Fruit fly (Drosophila melanogaster) whole organism, embryonic: ENCODE measurements around the gene Etfb.

ENCODE experiments used
- Antp ChIP-seq: fragments of 200-800 bp; sonication (Bioruptor generic); optimal IDR thresholded peaks from 3 replicates; lab custom pipeline; 2016; ENCODE audit warnings: missing biosample characterization, missing genetic modification characterization
- BtbVII ChIP-seq: fragments of 200-800 bp; sonication (Bioruptor generic); optimal IDR thresholded peaks from 3 replicates; lab custom pipeline; 2017; ENCODE audit warnings: missing biosample characterization, mild to moderate bottlenecking, missing genetic modification characterization
- CG10274 ChIP-seq: fragments of 200-800 bp; sonication (Bioruptor generic); optimal IDR thresholded peaks from 3 replicates; lab custom pipeline; 2017; ENCODE audit warnings: missing biosample characterization, mild to moderate bottlenecking, missing genetic modification characterization
- CG10321 ChIP-seq: fragments of 200-800 bp; sonication (Bioruptor generic); IDR thresholded peaks from 2 replicates; pipeline ENCODE4 v1.3.6; 2022; ENCODE audit warnings: missing biosample characterization, missing genetic modification characterization
- CG13287 ChIP-seq: fragments of 200-800 bp; sonication (Bioruptor generic); IDR thresholded peaks from 2 replicates; pipeline ENCODE4 v1.3.6; 2022; ENCODE audit warnings: missing biosample characterization, missing genetic modification characterization; ENCODE audit not compliant: partially characterized antibody
- CG13775 ChIP-seq: fragments of 200-800 bp; sonication (Bioruptor generic); optimal IDR thresholded peaks from 3 replicates; lab custom pipeline; 2017; ENCODE audit warnings: missing biosample characterization, mild to moderate bottlenecking, missing genetic modification characterization
- CG14965 ChIP-seq: fragments of 200-800 bp; sonication (Bioruptor generic); optimal IDR thresholded peaks from 2 replicates; lab custom pipeline; 2016; ENCODE audit warnings: missing biosample characterization, missing genetic modification characterization, borderline replicate concordance
- CG16815 ChIP-seq: fragments of 200-800 bp; sonication (Bioruptor generic); optimal IDR thresholded peaks from 3 replicates; lab custom pipeline; 2017; ENCODE audit warnings: missing biosample characterization, mild to moderate bottlenecking, missing genetic modification characterization
- CG16863 ChIP-seq: fragments of 200-800 bp; sonication (Bioruptor generic); optimal IDR thresholded peaks from 3 replicates; lab custom pipeline; 2016; ENCODE audit warnings: missing biosample characterization, missing genetic modification characterization
- CG18011 ChIP-seq: fragments of 200-800 bp; sonication (Bioruptor generic); optimal IDR thresholded peaks from 2 replicates; lab custom pipeline; 2017; ENCODE audit warnings: missing biosample characterization, missing genetic modification characterization, mild to moderate bottlenecking, moderate library complexity, missing genotype
- CG2678 ChIP-seq: fragments of 200-800 bp; sonication (Bioruptor generic); optimal IDR thresholded peaks from 3 replicates; lab custom pipeline; 2019; ENCODE audit warnings: missing biosample characterization, mild to moderate bottlenecking, missing genetic modification characterization, moderate library complexity
- CG31224 ChIP-seq: fragments of 200-800 bp; sonication (Bioruptor generic); IDR thresholded peaks from 2 replicates; pipeline ENCODE4 v1.3.6; 2022; ENCODE audit warnings: missing biosample characterization, missing genetic modification characterization
- CG3281 ChIP-seq: fragments of 200-800 bp; sonication (Bioruptor generic); optimal IDR thresholded peaks from 3 replicates; lab custom pipeline; 2017; ENCODE audit warnings: missing biosample characterization, mild to moderate bottlenecking, missing genetic modification characterization
- CG34224 ChIP-seq: fragments of 200-800 bp; sonication (Bioruptor generic); IDR thresholded peaks from 3 replicates; pipeline ENCODE4 v1.3.6; 2022; ENCODE audit warnings: missing biosample characterization, missing genetic modification characterization; ENCODE audit not compliant: partially characterized antibody
- CG3847 ChIP-seq: fragments of 200-800 bp; sonication (Bioruptor generic); IDR thresholded peaks from 2 replicates; pipeline ENCODE4 v1.3.6; 2022; ENCODE audit warnings: missing biosample characterization, missing genetic modification characterization
- CG7745 ChIP-seq: fragments of 200-800 bp; sonication (Bioruptor generic); optimal IDR thresholded peaks from 2 replicates; lab custom pipeline; 2018; ENCODE audit warnings: missing biosample characterization, mild to moderate bottlenecking, missing genetic modification characterization, moderate library complexity
- CG9437 ChIP-seq: fragments of 200-800 bp; sonication (Bioruptor generic); optimal IDR thresholded peaks from 2 replicates; lab custom pipeline; 2018; ENCODE audit warnings: missing biosample characterization, mild to moderate bottlenecking, missing genetic modification characterization
- CG9876 ChIP-seq: fragments of 200-800 bp; sonication (Bioruptor generic); optimal IDR thresholded peaks from 2 replicates; lab custom pipeline; 2016; ENCODE audit warnings: missing biosample characterization, missing genetic modification characterization
- CkIIα-i1 ChIP-seq: fragments of 200-800 bp; sonication (Bioruptor generic); IDR thresholded peaks from 2 replicates; pipeline ENCODE4 v1.3.6; 2022; ENCODE audit warnings: missing biosample characterization, missing genetic modification characterization
- Elba2 ChIP-seq: fragments of 200-800 bp; sonication (Bioruptor generic); optimal IDR thresholded peaks from 3 replicates; lab custom pipeline; 2016; ENCODE audit warnings: missing biosample characterization, missing genetic modification characterization
- Hmx ChIP-seq: fragments of 200-800 bp; sonication (Bioruptor generic); optimal IDR thresholded peaks from 2 replicates; lab custom pipeline; 2016; ENCODE audit warnings: missing biosample characterization, missing genetic modification characterization
- Hr78 ChIP-seq, 2 experiments: fragments of 200-800 bp in 1 of 2; fragments of >200 bp in 1 of 2; sonication (Bioruptor generic) in 1 of 2; optimal IDR thresholded peaks; 2 replicates each; lab custom pipeline; 2017 to 2019; ENCODE audit warnings: missing biosample characterization in 2 of 2, missing genetic modification characterization in 2 of 2, mild to moderate bottlenecking in 1 of 2, moderate library complexity in 1 of 2
- Kr ChIP-seq: fragments of 200-800 bp; sonication (Bioruptor generic); optimal IDR thresholded peaks from 2 replicates; lab custom pipeline; 2017; ENCODE audit warnings: missing biosample characterization, mild to moderate bottlenecking, missing genetic modification characterization
- NC2α ChIP-seq: fragments of 200-800 bp; sonication (Bioruptor generic); optimal IDR thresholded peaks from 2 replicates; lab custom pipeline; 2016; ENCODE audit warnings: missing biosample characterization, missing genetic modification characterization
- PHDP ChIP-seq: fragments of 200-800 bp; sonication (Bioruptor generic); optimal IDR thresholded peaks from 3 replicates; lab custom pipeline; 2018; ENCODE audit warnings: missing biosample characterization, mild to moderate bottlenecking, missing genetic modification characterization, moderate library complexity
- Ravus ChIP-seq: fragments of 200-800 bp; sonication (Bioruptor generic); IDR thresholded peaks from 2 replicates; pipeline ENCODE4 v1.3.6; 2022; ENCODE audit warnings: missing biosample characterization, missing genetic modification characterization
- Sry-δ ChIP-seq: fragments of 200-800 bp; sonication (Bioruptor generic); optimal IDR thresholded peaks from 2 replicates; lab custom pipeline; 2016; ENCODE audit warnings: missing biosample characterization, missing genetic modification characterization
- Xrp1 ChIP-seq: fragments of 200-800 bp; sonication (Bioruptor generic); IDR thresholded peaks from 2 replicates; pipeline ENCODE4 v1.3.6; 2022; ENCODE audit warnings: missing biosample characterization, missing genetic modification characterization
- br ChIP-seq: fragments of >200 bp; optimal IDR thresholded peaks from 2 replicates; lab custom pipeline; 2017
- chinmo ChIP-seq: fragments of 200-800 bp; sonication (Bioruptor generic); IDR thresholded peaks from 4 replicates; pipeline ENCODE4 v1.3.6; 2022; ENCODE audit warnings: missing biosample characterization, missing genetic modification characterization; ENCODE audit not compliant: partially characterized antibody
- ci ChIP-seq: fragments of 200-800 bp; sonication (Bioruptor generic); IDR thresholded peaks from 3 replicates; pipeline ENCODE4 v1.3.6; 2022; ENCODE audit warnings: missing biosample characterization, missing genetic modification characterization
- eve ChIP-seq, 2 experiments: fragments of >200 bp; optimal IDR thresholded peaks; 2 replicates each; lab custom pipeline; 2017; ENCODE audit warnings: missing biosample characterization in 2 of 2, missing genetic modification characterization in 2 of 2
- exex ChIP-seq: fragments of 200-800 bp; sonication (Bioruptor generic); optimal IDR thresholded peaks from 4 replicates; lab custom pipeline; 2018; ENCODE audit warnings: missing biosample characterization, mild to moderate bottlenecking, missing genetic modification characterization, moderate library complexity
- fd64A ChIP-seq: fragments of 200-800 bp; sonication (Bioruptor generic); optimal IDR thresholded peaks from 3 replicates; lab custom pipeline; 2018; ENCODE audit warnings: missing biosample characterization, mild to moderate bottlenecking, missing genetic modification characterization
- gem ChIP-seq: fragments of 200-800 bp; sonication (Bioruptor generic); optimal IDR thresholded peaks from 2 replicates; lab custom pipeline; 2019; ENCODE audit warnings: missing biosample characterization, mild to moderate bottlenecking, missing genetic modification characterization, moderate library complexity
- gro ChIP-seq: fragments of 200-800 bp; sonication (Bioruptor generic); optimal IDR thresholded peaks from 2 replicates; lab custom pipeline; 2016; ENCODE audit warnings: missing biosample characterization, missing genetic modification characterization
- hbn ChIP-seq: fragments of 200-800 bp; sonication (Bioruptor generic); IDR thresholded peaks from 2 replicates; pipeline ENCODE4 v1.3.6; 2022; ENCODE audit warnings: missing biosample characterization, missing genetic modification characterization; ENCODE audit not compliant: partially characterized antibody
- klu ChIP-seq: fragments of 200-800 bp; sonication (Bioruptor generic); IDR thresholded peaks from 2 replicates; pipeline ENCODE4 v1.3.6; 2022; ENCODE audit warnings: missing biosample characterization, missing genetic modification characterization
- knrl ChIP-seq: fragments of 200-800 bp; sonication (Bioruptor generic); IDR thresholded peaks from 3 replicates; pipeline ENCODE4 v1.3.6; 2022; ENCODE audit warnings: missing biosample characterization, missing genetic modification characterization; ENCODE audit not compliant: partially characterized antibody
- lola ChIP-seq, 3 experiments: fragments of >200 bp in 2 of 3; fragments of 200-800 bp in 1 of 3; sonication (Bioruptor generic) in 1 of 3; optimal IDR thresholded peaks; 2 replicates each; lab custom pipeline; 2017 to 2019; ENCODE audit warnings: missing biosample characterization in 3 of 3, missing genetic modification characterization in 3 of 3, mild to moderate bottlenecking in 1 of 3, moderate library complexity in 1 of 3
- nmo ChIP-seq: fragments of 200-800 bp; sonication (Bioruptor generic); optimal IDR thresholded peaks from 2 replicates; lab custom pipeline; 2018; ENCODE audit warnings: missing biosample characterization, mild to moderate bottlenecking, missing genetic modification characterization, moderate library complexity
- phol ChIP-seq: fragments of 200-800 bp; sonication (Bioruptor generic); optimal IDR thresholded peaks from 3 replicates; lab custom pipeline; 2018; ENCODE audit warnings: missing biosample characterization, mild to moderate bottlenecking, missing genetic modification characterization, moderate library complexity
- psq ChIP-seq: fragments of 200-800 bp; sonication (Bioruptor generic); optimal IDR thresholded peaks from 2 replicates; lab custom pipeline; 2017; ENCODE audit warnings: missing biosample characterization, missing genetic modification characterization
- sna ChIP-seq: fragments of 200-800 bp; sonication (Bioruptor generic); IDR thresholded peaks from 2 replicates; pipeline ENCODE4 v1.3.6; 2022; ENCODE audit warnings: missing biosample characterization, missing genetic modification characterization; ENCODE audit not compliant: partially characterized antibody
- trh ChIP-seq: fragments of 200-800 bp; sonication (Bioruptor generic); optimal IDR thresholded peaks from 2 replicates; lab custom pipeline; 2016; ENCODE audit warnings: missing biosample characterization, missing genetic modification characterization
- twi ChIP-seq: fragments of 200-800 bp; optimal IDR thresholded peaks from 2 replicates; lab custom pipeline; 2019; ENCODE audit warnings: missing biosample characterization, mild to moderate bottlenecking, missing genetic modification characterization, moderate library complexity
- wdn ChIP-seq: fragments of 200-800 bp; sonication (Bioruptor generic); IDR thresholded peaks from 2 replicates; pipeline ENCODE4 v1.3.6; 2022; ENCODE audit warnings: missing biosample characterization, missing genetic modification characterization
- wor ChIP-seq: fragments of 200-800 bp; sonication (Bioruptor generic); IDR thresholded peaks from 2 replicates; pipeline ENCODE4 v1.3.6; 2022; ENCODE audit warnings: missing biosample characterization, missing genetic modification characterization
- zen2 ChIP-seq: fragments of 200-800 bp; sonication (Bioruptor generic); IDR thresholded peaks from 3 replicates; pipeline ENCODE4 v1.3.6; 2022; ENCODE audit warnings: missing biosample characterization, missing genetic modification characterization; ENCODE audit not compliant: partially characterized antibody

Gene Etfb

DNA sequence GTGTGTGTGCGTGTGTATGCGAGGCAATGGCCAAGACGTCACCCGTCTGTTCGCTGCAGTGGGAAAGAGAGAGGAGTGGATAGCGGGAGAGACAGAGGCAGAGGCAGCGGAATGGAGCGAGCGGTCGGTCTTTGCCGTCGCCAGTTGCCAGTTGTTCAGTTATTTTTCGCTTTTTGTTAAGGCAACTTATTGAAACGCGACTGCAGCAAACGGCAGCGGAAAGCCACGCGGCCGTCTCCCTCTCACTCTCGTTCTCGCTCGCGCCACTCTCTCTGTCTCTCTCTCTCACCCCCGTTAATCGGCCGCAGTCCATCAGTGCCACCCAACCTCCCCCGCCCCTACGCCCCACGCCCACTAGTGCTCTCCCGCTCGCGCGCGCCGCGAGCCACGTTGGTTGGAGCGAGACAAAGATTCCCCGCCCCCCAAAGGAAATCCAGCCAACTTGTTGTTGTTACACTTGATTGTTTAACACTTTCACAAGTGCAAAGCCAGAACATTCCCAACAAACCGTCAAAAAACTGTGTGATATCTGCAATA is 29.9 kb downstream of the Etfb start (continued):
- TF ChIP-seq Elba2 (GFP tag; lab: Kevin White, UChicago) (no peak), nmo (no peak), CG16863 (GFP tag; lab: Kevin White, UChicago) (no peak), sna (GFP tag; lab: Robert Waterston, UW) (peak; percentile 47), psq (GFP tag; lab: Kevin White, UChicago) (peak; percentile 76), eve (GFP tag; optimal IDR thresholded peaks at IDR 0.05; lab: Kevin White, UChicago) (no peak), CG13775 (GFP tag; lab: Kevin White, UChicago) (no peak), Hr78 (GFP tag; optimal IDR thresholded peaks at IDR 0.05; lab: Kevin White, UChicago) (peak in 1 of 2 experiments; percentile 45), klu (GFP tag; lab: Robert Waterston, UW) (peak; percentile 79), Sry-δ (GFP tag; lab: Kevin White, UChicago) (no peak), gro (GFP tag; lab: Kevin White, UChicago) (no peak), NC2α (GFP tag; lab: Kevin White, UChicago) (no peak), CG10321 (GFP tag; lab: Robert Waterston, UW) (peak; percentile 88), BtbVII (GFP tag; lab: Kevin White, UChicago) (peak; percentile 62), gem (tag; lab: Kevin White, UChicago) (no peak), twi (no peak), CG34224 (no peak; the same call in 2 of the 3 replicates), PHDP (no peak), CG2678 (tag; lab: Kevin White, UChicago) (no peak), zen2 (GFP tag; lab: Robert Waterston, UW) (peak; percentile 60; the same call in 2 of the 3 replicates), Ravus (GFP tag; lab: Robert Waterston, UW) (no peak), chinmo (GFP tag; lab: Robert Waterston, UW) (peak; percentile 99), CG3281 (peak; percentile 35), hbn (GFP tag; lab: Robert Waterston, UW) (peak; percentile 51), CG3847 (GFP tag; lab: Robert Waterston, UW) (no peak), CG7745 (tag; lab: Kevin White, UChicago) (no peak), br (lab: Kevin White, UChicago) (no peak), Xrp1 (no peak; the same call in none of the 2 replicates), CG9876 (no peak), lola (GFP tag; optimal IDR thresholded peaks at IDR 0.05; lab: Kevin White, UChicago) (no peak), CG10274 (GFP tag; lab: Kevin White, UChicago) (peak; percentile 39), CG9437 (no peak), CG13287 (peak; percentile 61; the same call in 1 of the 2 replicates), knrl (GFP tag; lab: Robert Waterston, UW) (peak; percentile 35; the same call in 1 of the 3 replicates), phol (tag; lab: Kevin White, UChicago) (no peak), CG31224 (no peak; the same call in 1 of the 2 replicates), wor (GFP tag; lab: Robert Waterston, UW) (no peak), Hmx (no peak), CG16815 (GFP tag; lab: Kevin White, UChicago) (no peak), CG18011 (no peak), exex (tag; lab: Kevin White, UChicago) (peak; percentile 59), CG14965 (GFP tag; lab: Kevin White, UChicago) (no peak), fd64A (GFP tag; lab: Kevin White, UChicago) (peak; percentile 24), Kr (GFP tag; lab: Kevin White, UChicago) (no peak), CkIIα-i1 (GFP tag; lab: Robert Waterston, UW) (no peak), wdn (GFP tag; lab: Robert Waterston, UW) (0 out of 2 replicates have a peak, but pooled peaks have one; percentile 18), trh (GFP tag; lab: Kevin White, UChicago) (no peak), Antp (GFP tag; lab: Kevin White, UChicago) (no peak), ci (GFP tag; lab: Robert Waterston, UW) (peak; percentile 80; the same call in 2 of the 3 replicates)
